Worm (Caenorhabditis elegans) whole organism, L2 larva: ENCODE results near the gene mrps-26.

Experiments
- elt-1 ChIP-seq: fragments of 150-350 bp; optimal IDR thresholded peaks from 2 replicates; lab custom pipeline; 2014; ENCODE audit warnings: missing biosample characterization, missing genetic modification characterization
- skn-1 ChIP-seq: sonication (generic microtip); optimal IDR thresholded peaks from 2 replicates; lab custom pipeline; 2017; ENCODE audit warnings: missing biosample characterization, missing genetic modification characterization
- sma-3 ChIP-seq: sonication (generic microtip); optimal IDR thresholded peaks from 2 replicates; lab custom pipeline; 2016; ENCODE audit warnings: missing genetic modification reagents, missing genetic modification characterization, missing compliant biosample characterization
- snpc-4 ChIP-seq: fragments of 150-350 bp; optimal IDR thresholded peaks from 2 replicates; lab custom pipeline; 2014; ENCODE audit warnings: missing biosample characterization, missing genetic modification characterization
- unc-62 ChIP-seq: fragments of 150-350 bp; optimal IDR thresholded peaks from 2 replicates; lab custom pipeline; 2014; ENCODE audit warnings: missing biosample characterization, missing genetic modification reagents, missing genetic modification characterization

DNA sequence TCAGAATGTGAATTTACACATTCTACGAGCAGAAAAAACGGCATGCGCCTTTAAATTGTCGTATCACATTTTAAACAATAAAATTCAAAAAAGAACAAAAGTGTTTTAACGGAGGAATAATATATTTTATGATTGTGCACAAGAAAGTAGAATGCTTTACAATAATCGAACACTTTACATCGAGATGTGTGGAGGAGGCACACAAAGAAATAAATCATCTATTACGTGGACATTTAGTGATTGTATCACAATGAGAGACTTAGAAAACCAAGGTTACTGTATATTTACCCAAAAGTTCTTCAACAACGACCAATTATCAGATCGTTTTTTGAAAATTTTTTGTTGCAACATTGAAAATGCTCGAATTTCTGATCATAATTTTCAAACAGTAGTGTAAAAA, 24.1 kb upstream of the mrps-26 start:
- TF ChIP-seq snpc-4 = no peak
- TF ChIP-seq elt-1 = no peak
- no peak for TF ChIP-seq sma-3 (GFP tag; lab: Kevin White, UChicago)
- no peak for TF ChIP-seq skn-1 (tag; lab: Kevin White, UChicago)
- no peak for TF ChIP-seq unc-62 (GFP tag; lab: Kevin White, UChicago)
